Worm (Caenorhabditis elegans): ENCODE measurements around the gene C24H10.4.

Gene C24H10.4

ce11 chrX:5086212-5086611 lies 27.1 kb upstream of the C24H10.4 start:
- no peak for TF ChIP-seq ceh-88 (GFP tag; IDR thresholded peaks at IDR 0.05)
- TF ChIP-seq swsn-7 (tag; optimal IDR thresholded peaks at IDR 0.05) = peak; percentile 12
- TF ChIP-seq lin-39 (tag; optimal IDR thresholded peaks at IDR 0.05) = no peak
- no peak for TF ChIP-seq nhr-28 (tag; optimal IDR thresholded peaks at IDR 0.05)
- TF ChIP-seq nhr-19 (GFP tag; conservative IDR thresholded peaks at IDR 0.05) = no peak
- peak in 1 of 2 experiments; percentile 4 for TF ChIP-seq lin-35 (GFP tag; optimal IDR thresholded peaks at IDR 0.05)
- TF ChIP-seq ces-1 (GFP tag; optimal IDR thresholded peaks at IDR 0.05) = no peak
- no peak for TF ChIP-seq tbx-2 (tag; optimal IDR thresholded peaks at IDR 0.05)
- TF ChIP-seq dpl-1 (GFP tag; optimal IDR thresholded peaks at IDR 0.05) = no peak
- TF ChIP-seq lsy-2 (tag; optimal IDR thresholded peaks at IDR 0.05) = peak in 1 of 2 experiments; percentile 21
- no peak for TF ChIP-seq mef-2 (tag; optimal IDR thresholded peaks at IDR 0.05)
- no peak for TF ChIP-seq nhr-76 (tag; optimal IDR thresholded peaks at IDR 0.05)
- no peak for TF ChIP-seq fkh-4 (tag; optimal IDR thresholded peaks at IDR 0.05; ENCODE audit: borderline replicate concordance)
- no peak for TF ChIP-seq nhr-77 (tag; optimal IDR thresholded peaks at IDR 0.05)
- no peak for TF ChIP-seq unc-30 (tag; optimal IDR thresholded peaks at IDR 0.05)
- TF ChIP-seq hlh-4 (tag; optimal IDR thresholded peaks at IDR 0.05) = no peak
- no peak for TF ChIP-seq isw-1 (GFP tag; IDR thresholded peaks at IDR 0.05)
- no peak for TF ChIP-seq alr-1 (tag; optimal IDR thresholded peaks at IDR 0.05; ENCODE audit: borderline replicate concordance)
- TF ChIP-seq rnt-1 (tag; optimal IDR thresholded peaks at IDR 0.05) = peak; percentile 6
- TF ChIP-seq lin-14 (GFP tag; optimal IDR thresholded peaks at IDR 0.05) = peak; percentile 49

ce11 chrX:5085465-5085864 lies 26.4 kb upstream of the C24H10.4 start:
- peak; percentile 50 to 75 for TF ChIP-seq lin-35 (GFP tag; optimal IDR thresholded peaks at IDR 0.05)
- TF ChIP-seq sptf-1 (tag; optimal IDR thresholded peaks at IDR 0.05) = no peak
- TF ChIP-seq nhr-237 (tag; optimal IDR thresholded peaks at IDR 0.05) = no peak
- 0 out of 2 replicates have a peak, but pooled peaks have one; percentile 6 for TF ChIP-seq unc-98 (GFP tag; IDR thresholded peaks at IDR 0.05)
- peak; percentile 25 for TF ChIP-seq C04F5.9 (tag; optimal IDR thresholded peaks at IDR 0.05)
- peak; percentile 74 for TF ChIP-seq skn-1 (tag; optimal IDR thresholded peaks at IDR 0.05)
- TF ChIP-seq zip-4 (GFP tag; optimal IDR thresholded peaks at IDR 0.05) = no peak
- TF ChIP-seq nhr-19 (GFP tag; conservative IDR thresholded peaks at IDR 0.05) = peak; percentile 77
- no peak for TF ChIP-seq ces-1 (GFP tag; optimal IDR thresholded peaks at IDR 0.05)
- peak; percentile 80 for TF ChIP-seq tlp-1 (tag; optimal IDR thresholded peaks at IDR 0.05)
- peak; percentile 67 to 80 for TF ChIP-seq lsy-2 (tag; optimal IDR thresholded peaks at IDR 0.05)
- TF ChIP-seq swsn-7 (tag; optimal IDR thresholded peaks at IDR 0.05) = peak; percentile 82
- no peak for TF ChIP-seq lin-15B (tag; optimal IDR thresholded peaks at IDR 0.05)
- no peak for TF ChIP-seq nhr-28 (tag; optimal IDR thresholded peaks at IDR 0.05)
- TF ChIP-seq ceh-90 (tag; optimal IDR thresholded peaks at IDR 0.05) = no peak
- TF ChIP-seq alr-1 (tag; optimal IDR thresholded peaks at IDR 0.05; ENCODE audit: borderline replicate concordance) = no peak
- peak; percentile 56 for TF ChIP-seq pag-3 (tag; optimal IDR thresholded peaks at IDR 0.05; ENCODE audit: borderline replicate concordance, insufficient read depth)
- peak; percentile 65 for TF ChIP-seq vab-15 (tag; optimal IDR thresholded peaks at IDR 0.05)
- TF ChIP-seq zag-1 (tag; optimal IDR thresholded peaks at IDR 0.05) = peak; percentile 6
- no peak for TF ChIP-seq pqm-1 (tag; optimal IDR thresholded peaks at IDR 0.05)
- TF ChIP-seq lin-13 (GFP tag; optimal IDR thresholded peaks at IDR 0.05) = peak; percentile 41
- peak; percentile 84 for TF ChIP-seq nhr-20 (tag; optimal IDR thresholded peaks at IDR 0.05)
- TF ChIP-seq nhr-12 (tag; optimal IDR thresholded peaks at IDR 0.05) = no peak
- no peak for TF ChIP-seq nhr-84 (tag; optimal IDR thresholded peaks at IDR 0.05)
- peak; percentile 61 for TF ChIP-seq fos-1 (tag; optimal IDR thresholded peaks at IDR 0.05)
- peak; percentile 79; the same call in 1 of the 2 replicates for TF ChIP-seq ets-5 (GFP tag; IDR thresholded peaks at IDR 0.05)
- TF ChIP-seq unc-130 (tag; optimal IDR thresholded peaks at IDR 0.05) = peak; percentile 48
- TF ChIP-seq rnt-1 (tag; optimal IDR thresholded peaks at IDR 0.05) = peak; percentile 77
- TF ChIP-seq mep-1 (tag; optimal IDR thresholded peaks at IDR 0.05) = peak; percentile 80
- TF ChIP-seq unc-86 (tag; optimal IDR thresholded peaks at IDR 0.05) = peak; percentile 57
- peak; percentile 89 for TF ChIP-seq snu-23 (GFP tag; optimal IDR thresholded peaks at IDR 0.05)
- TF ChIP-seq irx-1 (tag; optimal IDR thresholded peaks at IDR 0.05) = peak; percentile 70
- no peak for TF ChIP-seq Y116A8C.19 (tag; optimal IDR thresholded peaks at IDR 0.05; ENCODE audit: borderline replicate concordance)
- peak; percentile 81 for TF ChIP-seq xbp-1 (tag; optimal IDR thresholded peaks at IDR 0.05)
- peak; percentile 54 for TF ChIP-seq mef-2 (tag; optimal IDR thresholded peaks at IDR 0.05)
- peak; percentile 59 for TF ChIP-seq elt-2 (tag; optimal IDR thresholded peaks at IDR 0.05)
- peak; percentile 89 for TF ChIP-seq nhr-47 (tag; optimal IDR thresholded peaks at IDR 0.05)
- TF ChIP-seq mdl-1 (tag; optimal IDR thresholded peaks at IDR 0.05) = peak in 1 of 2 experiments; percentile 68
- TF ChIP-seq efl-1 (optimal IDR thresholded peaks at IDR 0.05) = peak; percentile 25 to 42
- no peak for TF ChIP-seq efl-1 (GFP tag; optimal IDR thresholded peaks at IDR 0.05 in 1 of 2)
- TF ChIP-seq tbx-2 (tag; optimal IDR thresholded peaks at IDR 0.05) = peak; percentile 78

Measured in whole organism, L1 larva.